Worm (Caenorhabditis elegans) whole organism, early embryonic: ENCODE measurements around the gene bgnt-1.5.

Experiments
- B0310.2 ChIP-seq: sonication (generic microtip); optimal IDR thresholded peaks from 2 replicates; lab custom pipeline; 2016; ENCODE audit warnings: mild to moderate bottlenecking, missing genetic modification characterization, missing compliant biosample characterization
- F13C5.2 ChIP-seq: sonication (generic microtip); optimal IDR thresholded peaks from 2 replicates; lab custom pipeline; 2017; ENCODE audit warnings: mild to moderate bottlenecking, missing genetic modification characterization, inconsistent platforms, missing compliant biosample characterization
- aly-1 ChIP-seq: sonication (generic microtip); optimal IDR thresholded peaks from 2 replicates; lab custom pipeline; 2016; ENCODE audit warnings: missing genetic modification characterization, missing compliant biosample characterization
- ama-1 ChIP-seq: fragments of 150-350 bp; optimal IDR thresholded peaks from 2 replicates; lab custom pipeline; 2014
- ceh-13 ChIP-seq: fragments of 200-800 bp; sonication (Bioruptor generic); optimal IDR thresholded peaks from 2 replicates; lab custom pipeline; 2018; ENCODE audit warnings: mild to moderate bottlenecking, missing genetic modification characterization, missing compliant biosample characterization
- ceh-36 ChIP-seq: sonication (generic microtip); optimal IDR thresholded peaks from 2 replicates; lab custom pipeline; 2016; ENCODE audit warnings: missing genetic modification characterization, inconsistent platforms, missing compliant biosample characterization
- ets-7 ChIP-seq: sonication (generic microtip); optimal IDR thresholded peaks from 2 replicates; lab custom pipeline; 2016; ENCODE audit warnings: missing genotype, missing genetic modification characterization, missing compliant biosample characterization
- flt-1 ChIP-seq: fragments of 200-800 bp; sonication (Bioruptor generic); IDR thresholded peaks from 2 replicates; pipeline ENCODE4 v1.3.6; 2022; ENCODE audit warnings: missing genetic modification characterization, missing compliant biosample characterization
- hmbx-1 ChIP-seq: sonication (generic microtip); optimal IDR thresholded peaks from 2 replicates; lab custom pipeline; 2016; ENCODE audit warnings: mild to moderate bottlenecking, missing genetic modification characterization, missing compliant biosample characterization
- hmg-4 ChIP-seq: fragments of 200-800 bp; sonication (Bioruptor generic); optimal IDR thresholded peaks from 2 replicates; lab custom pipeline; 2018; ENCODE audit warnings: mild to moderate bottlenecking, missing genetic modification characterization, missing compliant biosample characterization
- hnd-1 ChIP-seq: sonication (generic microtip); optimal IDR thresholded peaks from 2 replicates; lab custom pipeline; 2016; ENCODE audit warnings: missing genetic modification characterization, missing compliant biosample characterization
- pes-1 ChIP-seq: fragments of 200-800 bp; sonication (Bioruptor generic); IDR thresholded peaks from 2 replicates; pipeline ENCODE4 v1.3.6; 2022; ENCODE audit warnings: missing genetic modification reagents, missing genetic modification characterization, missing compliant biosample characterization
- scrt-1 ChIP-seq: fragments of 200-800 bp; sonication (Bioruptor generic); IDR thresholded peaks from 2 replicates; pipeline ENCODE4 v1.3.6; 2022; ENCODE audit warnings: missing genetic modification characterization, missing compliant biosample characterization
- sea-1 ChIP-seq: fragments of 200-800 bp; sonication (Bioruptor generic); conservative IDR thresholded peaks from 2 replicates; pipeline ENCODE4 v1.3.6; 2022; ENCODE audit warnings: missing genetic modification characterization, missing compliant biosample characterization
- tbx-11 ChIP-seq: fragments of 200-800 bp; sonication (Bioruptor generic); IDR thresholded peaks from 2 replicates; pipeline ENCODE4 v1.3.6; 2022; ENCODE audit warnings: missing genetic modification characterization, missing compliant biosample characterization
- tbx-37 ChIP-seq: fragments of 200-800 bp; sonication (Bioruptor generic); conservative IDR thresholded peaks from 2 replicates; pipeline ENCODE4 v1.3.6; 2022; ENCODE audit warnings: missing genetic modification reagents, missing genetic modification characterization, missing compliant biosample characterization
- tra-4 ChIP-seq: sonication (generic microtip); optimal IDR thresholded peaks from 2 replicates; lab custom pipeline; 2017; ENCODE audit warnings: missing genetic modification characterization, missing compliant biosample characterization

bgnt-1.5 gene

DNA sequence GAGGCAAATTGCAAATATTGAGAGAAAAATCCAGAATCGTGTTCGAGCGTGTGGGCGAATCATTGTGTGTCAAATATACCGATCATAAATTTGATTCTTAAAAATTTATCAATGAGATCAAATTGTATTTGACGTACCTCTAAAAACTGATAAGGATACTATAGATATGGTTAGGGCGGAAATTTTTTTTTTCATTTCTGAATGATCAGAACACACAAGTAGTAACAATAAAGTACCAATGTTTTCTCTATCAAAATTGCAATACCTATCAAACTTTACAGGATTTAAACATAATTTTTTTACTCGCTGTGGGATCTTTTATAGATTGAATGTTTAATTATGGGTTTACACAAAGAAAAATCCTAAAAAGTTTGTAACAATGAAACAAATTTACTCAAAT lies at the start of gene bgnt-1.5:
Gene bgnt-1.5, minus strand, starts transcription at position 101 of the 400 bp plus-strand sequence.
- TF ChIP-seq sea-1 (GFP tag; lab: Robert Waterston, UW), result no peak
- TF ChIP-seq ama-1, result no peak
- TF ChIP-seq ets-7 (tag; lab: Kevin White, UChicago), result no peak
- TF ChIP-seq hmbx-1 (tag; lab: Kevin White, UChicago), result no peak
- no peak for TF ChIP-seq hmg-4 (GFP tag; lab: Kevin White, UChicago)
- TF ChIP-seq aly-1 (tag; lab: Kevin White, UChicago), result no peak
- TF ChIP-seq tbx-37, result no peak
- no peak for TF ChIP-seq scrt-1 (GFP tag; lab: Robert Waterston, UW)
- no peak for TF ChIP-seq flt-1
- TF ChIP-seq tbx-11 (GFP tag; lab: Robert Waterston, UW), result no peak
- no peak for TF ChIP-seq B0310.2
- TF ChIP-seq hnd-1 (tag; lab: Kevin White, UChicago), result no peak
- TF ChIP-seq ceh-13 (GFP tag; lab: Kevin White, UChicago), result no peak
- TF ChIP-seq pes-1, result no peak
- TF ChIP-seq tra-4 (tag; lab: Kevin White, UChicago), result no peak
- TF ChIP-seq F13C5.2, result no peak
- no peak for TF ChIP-seq ceh-36 (tag; lab: Kevin White, UChicago)

DNA sequence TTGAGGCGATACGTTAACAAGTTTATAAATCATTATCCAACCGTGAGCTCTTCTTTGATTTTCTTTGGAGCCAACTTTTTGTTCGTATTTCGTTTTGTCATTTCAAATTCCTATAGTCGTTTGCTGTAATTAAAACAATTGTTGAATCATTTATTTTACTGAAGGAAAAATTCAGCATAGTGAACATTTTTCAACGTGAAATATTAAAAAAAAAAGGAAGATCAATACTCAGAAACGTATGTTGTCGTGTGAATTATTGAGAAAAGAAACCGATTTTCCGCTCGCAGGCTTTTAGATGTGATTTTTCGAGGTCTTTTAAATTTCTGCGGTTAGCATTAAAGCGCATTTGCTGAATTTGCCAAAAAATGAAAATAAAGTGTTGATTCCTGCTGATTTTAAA lies 46.7 kb upstream of the bgnt-1.5 start, which contains the start of gene phf-33:
Gene phf-33, minus strand, starts transcription at position 101 of the 400 bp plus-strand sequence.
- TF ChIP-seq tbx-11 (GFP tag; lab: Robert Waterston, UW) (no peak), F13C5.2 (no peak), sea-1 (GFP tag; lab: Robert Waterston, UW) (no peak), ceh-36 (tag; lab: Kevin White, UChicago) (no peak), ets-7 (tag; lab: Kevin White, UChicago) (no peak), B0310.2 (no peak)

DNA sequence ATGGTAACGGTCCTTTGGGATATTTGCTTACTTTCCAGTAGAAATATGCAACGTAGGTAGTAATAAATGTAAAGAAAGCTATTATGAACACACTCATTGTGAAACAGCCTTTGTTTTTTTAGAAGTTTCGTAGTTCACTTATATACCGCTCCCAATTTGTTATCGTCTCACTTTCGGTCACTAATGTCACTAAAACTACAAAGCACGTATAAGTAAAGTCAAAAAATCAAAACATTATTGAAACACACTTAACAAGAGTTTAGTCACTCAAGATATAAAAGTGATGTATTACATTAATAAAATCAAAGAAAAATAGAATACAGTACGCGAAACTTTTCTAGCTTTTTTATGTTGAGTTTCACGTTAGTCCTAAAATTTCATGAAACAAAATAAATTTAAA lies 41.9 kb upstream of the bgnt-1.5 start, which contains the start of gene cyp-14A3:
Gene cyp-14A3, minus strand, starts transcription at position 101 of the 400 bp plus-strand sequence.
- TF ChIP-seq aly-1 (tag; lab: Kevin White, UChicago) (no peak), ceh-13 (GFP tag; lab: Kevin White, UChicago) (no peak), sea-1 (GFP tag; lab: Robert Waterston, UW) (no peak), ceh-36 (tag; lab: Kevin White, UChicago) (no peak), hmg-4 (GFP tag; lab: Kevin White, UChicago) (no peak), hnd-1 (tag; lab: Kevin White, UChicago) (no peak), scrt-1 (GFP tag; lab: Robert Waterston, UW) (no peak), B0310.2 (no peak), tbx-37 (no peak), hmbx-1 (tag; lab: Kevin White, UChicago) (no peak), tra-4 (tag; lab: Kevin White, UChicago) (no peak), ama-1 (no peak), tbx-11 (GFP tag; lab: Robert Waterston, UW) (no peak), ets-7 (tag; lab: Kevin White, UChicago) (no peak), F13C5.2 (no peak), pes-1 (no peak), flt-1 (no peak)

DNA sequence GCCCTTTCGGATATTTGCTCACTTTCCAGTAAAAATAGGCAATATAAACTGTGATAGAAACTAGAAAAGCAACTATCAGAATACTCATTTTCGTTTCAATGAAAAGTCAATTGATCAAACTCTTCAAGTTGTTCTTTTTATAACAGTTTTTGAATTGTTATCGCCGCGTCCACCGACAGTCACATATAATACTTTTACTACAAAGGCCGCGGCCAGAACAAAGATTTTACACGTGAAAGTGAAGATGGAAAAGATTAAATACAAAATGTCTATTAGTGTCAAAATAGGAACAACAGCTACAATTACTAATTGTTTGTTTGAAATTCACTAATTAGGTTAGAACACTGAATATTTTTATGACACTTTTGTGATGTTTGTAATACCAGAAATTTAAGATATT lies 37.4 kb upstream of the bgnt-1.5 start, which contains the start of gene cyp-14A2:
Gene cyp-14A2, minus strand, starts transcription at position 101 of the 400 bp plus-strand sequence.
- TF ChIP-seq sea-1 (GFP tag; lab: Robert Waterston, UW) (no peak), tbx-11 (GFP tag; lab: Robert Waterston, UW) (no peak), ets-7 (tag; lab: Kevin White, UChicago) (no peak), ceh-36 (tag; lab: Kevin White, UChicago) (no peak), tbx-37 (no peak), ceh-13 (GFP tag; lab: Kevin White, UChicago) (no peak)

DNA sequence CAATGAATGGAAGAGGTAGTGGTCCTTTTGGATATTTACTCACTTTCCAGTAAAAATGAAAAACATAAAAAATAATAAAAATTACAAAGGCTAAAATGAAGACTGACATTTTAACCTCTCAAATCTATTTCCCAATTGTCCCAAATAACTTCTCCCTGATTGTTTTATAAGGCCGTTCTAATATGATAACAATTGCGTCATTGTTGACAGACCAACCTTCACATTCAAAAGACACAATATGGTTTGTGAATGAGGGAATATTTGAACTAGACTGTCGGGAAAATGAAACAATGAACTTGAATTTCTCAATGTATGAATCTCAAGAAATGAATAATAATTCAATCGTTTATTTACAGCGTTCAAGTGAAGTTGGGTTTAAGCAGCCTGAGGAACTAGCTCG lies 35.1 kb upstream of the bgnt-1.5 start, which contains the start of gene cyp-14A1:
Gene cyp-14A1, minus strand, starts transcription at position 126 of the 400 bp plus-strand sequence.
- TF ChIP-seq tra-4 (tag; lab: Kevin White, UChicago), result no peak
- TF ChIP-seq hnd-1 (tag; lab: Kevin White, UChicago), result no peak

DNA sequence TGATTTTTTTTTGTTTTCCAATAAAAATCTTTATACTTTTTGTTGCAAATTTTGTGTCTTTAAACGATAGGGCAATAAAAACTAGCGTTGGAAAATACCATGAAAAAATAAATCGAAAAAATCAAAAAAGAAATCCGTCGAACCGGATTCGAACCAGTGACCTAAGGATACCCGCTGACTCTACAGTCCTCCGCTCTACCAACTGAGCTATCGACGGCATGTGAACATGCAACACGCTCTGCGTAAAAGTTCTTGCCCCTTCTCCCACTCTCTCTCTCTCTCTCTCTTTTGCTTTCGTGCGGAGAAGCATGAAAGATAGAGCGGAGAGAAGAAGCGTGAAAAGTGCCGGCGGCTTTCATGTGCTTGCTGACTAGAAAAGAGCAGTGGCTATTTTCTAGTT lies 32.4 kb upstream of the bgnt-1.5 start:
- TF ChIP-seq tbx-37 (peak; percentile 88), tbx-11 (GFP tag; lab: Robert Waterston, UW) (peak; percentile 85), hnd-1 (tag; lab: Kevin White, UChicago) (peak; percentile 57), tra-4 (tag; lab: Kevin White, UChicago) (peak; percentile 22), ceh-13 (GFP tag; lab: Kevin White, UChicago) (peak; percentile 65), hmg-4 (GFP tag; lab: Kevin White, UChicago) (peak; percentile 82), B0310.2 (peak; percentile 64), pes-1 (no peak; the same call in 1 of the 2 replicates), scrt-1 (GFP tag; lab: Robert Waterston, UW) (peak; percentile 88), F13C5.2 (peak; percentile 83), aly-1 (tag; lab: Kevin White, UChicago) (peak; percentile 65), ets-7 (tag; lab: Kevin White, UChicago) (peak; percentile 53), flt-1 (peak; percentile 84), hmbx-1 (tag; lab: Kevin White, UChicago) (peak; percentile 46), ama-1 (no peak), ceh-36 (tag; lab: Kevin White, UChicago) (peak; percentile 47), sea-1 (GFP tag; lab: Robert Waterston, UW) (peak; percentile 59)

DNA sequence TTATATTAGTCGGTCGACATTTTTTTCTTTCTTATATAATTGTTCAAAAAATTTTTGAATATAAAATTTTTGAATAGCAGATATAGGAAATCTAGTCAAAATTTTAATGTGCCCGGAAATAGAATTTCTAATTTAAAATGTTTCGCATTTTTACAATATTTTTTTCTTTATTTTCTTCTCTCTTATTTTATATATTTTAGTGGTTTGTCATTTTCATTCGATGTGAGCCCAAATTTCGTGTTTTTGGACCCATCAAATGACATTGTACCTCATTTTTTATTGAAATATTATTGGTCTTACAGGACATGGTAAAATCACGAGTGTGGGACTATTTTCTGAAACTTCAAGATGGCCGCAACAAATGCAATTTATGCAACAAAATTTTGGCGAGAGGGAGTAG lies 30.0 kb upstream of the bgnt-1.5 start, which contains the start of gene K09A11.1:
Gene K09A11.1, plus strand, starts transcription at position 301 of the 400 bp plus-strand sequence.
- TF ChIP-seq tbx-37 (no peak), flt-1 (no peak)

DNA sequence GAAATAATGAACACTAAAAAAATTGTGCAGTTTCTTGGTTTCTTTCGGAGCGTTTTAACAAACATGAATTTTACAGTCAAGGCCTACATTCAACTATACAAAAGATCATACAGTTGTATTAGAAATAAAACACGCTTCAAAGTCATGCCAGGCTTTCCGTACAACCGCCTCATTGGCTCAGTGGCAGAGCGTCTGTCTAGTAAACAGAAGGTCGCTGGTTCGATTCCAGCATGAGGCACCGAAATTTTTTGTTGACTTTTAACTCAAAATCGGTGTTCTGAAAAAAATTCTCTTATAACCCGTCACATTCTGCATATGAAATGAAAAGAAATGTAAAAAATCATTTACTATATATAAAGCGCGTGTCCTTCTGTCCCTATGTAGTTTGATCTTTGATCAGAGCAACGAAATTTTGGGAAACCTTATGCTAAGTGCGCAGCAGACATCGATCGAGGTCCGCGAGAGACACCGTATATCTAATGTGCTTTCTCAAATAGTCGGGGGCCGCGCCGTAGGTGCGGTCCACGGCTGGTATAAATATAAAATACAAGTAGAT lies 29.0 kb upstream of the bgnt-1.5 start:
- TF ChIP-seq pes-1, result 0 out of 2 replicates have a peak, but pooled peaks have one; percentile 8
